Worm (Caenorhabditis elegans): ENCODE results near the gene nhr-12.

- TF ChIP-seq him-1 (tag; optimal IDR thresholded peaks at IDR 0.05) (no peak), W03F9.2 (tag; optimal IDR thresholded peaks at IDR 0.05) (no peak), dao-5 (tag; optimal IDR thresholded peaks at IDR 0.05) (no peak)
Observed at ce11 chrV:10060039-10060438, 23.8 kb downstream of the nhr-12 start.

Data from whole organism, L4/young adult.